Fruit fly (Drosophila melanogaster) whole organism, prepupa: ENCODE data around the gene CG46427.

Experiments used
- CG11762 ChIP-seq: fragments of 200-800 bp; sonication (Bioruptor generic); optimal IDR thresholded peaks from 3 replicates; lab custom pipeline; 2016; ENCODE audit warnings: missing biosample characterization, missing genetic modification characterization; ENCODE audit not compliant: insufficient read depth
- CG11902 ChIP-seq: fragments of 200-800 bp; sonication (Bioruptor generic); optimal IDR thresholded peaks from 3 replicates; lab custom pipeline; 2016; ENCODE audit warnings: missing biosample characterization, missing genetic modification characterization
- CG16779 ChIP-seq: fragments of 200-800 bp; sonication (Bioruptor generic); optimal IDR thresholded peaks from 3 replicates; lab custom pipeline; 2017; ENCODE audit warnings: missing biosample characterization, mild to moderate bottlenecking, missing genetic modification characterization
- dsx ChIP-seq: fragments of 200-800 bp; optimal IDR thresholded peaks from 3 replicates; lab custom pipeline; 2019; ENCODE audit warnings: missing biosample characterization, mild to moderate bottlenecking, missing genetic modification characterization, moderate library complexity; ENCODE audit not compliant: poor library complexity, severe bottlenecking

dm6 chr3R:12405928-12406234 lies 33.1 kb downstream of the CG46427 start, which contains the start of gene Cyp9f2:
- no peak for TF ChIP-seq CG11902 (GFP tag; lab: Kevin White, UChicago)
- no peak for TF ChIP-seq CG16779 (tag; lab: Kevin White, UChicago)
- no peak for TF ChIP-seq CG11762 (GFP tag; lab: Kevin White, UChicago)
- no peak for TF ChIP-seq dsx (GFP tag; lab: Kevin White, UChicago)
